Fruit fly (Drosophila melanogaster) whole organism, prepupa: Measurements from ENCODE around the gene CG42460.

ENCODE experiments used
- CG15336 ChIP-seq: fragments of 200-800 bp; sonication (Bioruptor generic); IDR thresholded peaks from 2 replicates; pipeline ENCODE4 v1.3.6; 2022; ENCODE audit warnings: missing biosample characterization, missing genetic modification characterization
- Sox14 ChIP-seq: fragments of 200-800 bp; sonication (Bioruptor generic); optimal IDR thresholded peaks from 3 replicates; lab custom pipeline; 2016; ENCODE audit warnings: missing biosample characterization, missing genetic modification characterization

DNA sequence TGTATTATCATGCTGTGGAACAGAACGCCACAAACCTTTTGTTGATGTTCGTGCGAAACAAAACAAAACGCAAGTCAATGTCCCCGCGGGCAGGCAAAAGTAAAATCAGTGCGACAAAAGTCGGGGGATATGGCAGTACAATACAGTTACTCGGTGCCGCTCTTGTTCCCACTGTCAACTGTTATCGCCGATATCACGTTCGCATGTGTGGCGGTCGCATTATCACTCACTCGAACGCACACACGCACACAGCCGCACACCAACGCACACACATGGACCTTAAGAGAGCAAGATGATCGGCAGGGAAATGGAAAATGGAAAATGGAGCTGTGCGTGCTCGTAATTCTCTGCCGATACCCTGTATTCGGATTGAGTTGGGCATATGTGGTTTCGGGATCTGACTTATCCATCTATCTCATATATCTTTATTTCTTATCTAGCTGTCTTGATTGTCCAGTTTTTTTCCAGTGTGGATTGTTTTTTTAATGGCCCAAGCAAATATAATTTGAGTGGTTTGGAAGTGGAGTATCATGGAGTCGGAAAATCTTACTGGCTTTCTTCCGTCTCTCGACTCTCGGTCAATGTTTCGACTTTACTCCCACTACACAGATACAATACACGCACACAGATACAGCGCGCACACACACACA lies 49.6 kb downstream of the CG42460 start:
- TF ChIP-seq Sox14 (peak; percentile 90), CG15336 (GFP tag; lab: Robert Waterston, UW) (peak; percentile 92)
